Worm (Caenorhabditis elegans): Measurements from ENCODE around the gene T05A8.2.

ce11 chrII:2710919-2711318 is at the start of gene T05A8.2:
- TF ChIP-seq mdl-1 (tag; optimal IDR thresholded peaks at IDR 0.05) (no peak), snpc-4 (tag; optimal IDR thresholded peaks at IDR 0.05) (no peak), mab-5 (tag; optimal IDR thresholded peaks at IDR 0.05) (no peak), F13H6.1 (tag; optimal IDR thresholded peaks at IDR 0.05) (no peak), ama-1 (optimal IDR thresholded peaks at IDR 0.05) (no peak)
